Fruit fly (Drosophila melanogaster): ENCODE data around the gene NfI.

DNA sequence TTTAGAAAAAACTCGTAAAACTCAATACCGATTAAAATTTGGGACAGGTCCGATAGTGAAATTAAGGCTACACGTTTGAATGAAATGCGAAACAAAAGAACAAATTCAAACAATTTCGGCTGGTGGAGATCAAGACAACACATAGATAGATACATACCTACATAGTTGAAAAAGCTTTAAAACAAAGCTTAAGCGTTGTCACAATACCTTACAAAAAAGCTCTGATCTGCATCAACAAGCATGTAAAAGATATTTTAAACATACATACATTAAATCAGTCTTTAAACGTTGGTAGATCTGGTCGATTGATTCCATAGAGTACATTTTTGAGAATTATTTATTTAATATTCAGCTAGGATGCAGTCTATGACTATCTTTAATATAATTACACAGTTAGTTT, 48.5 kb downstream of the NfI start, which contains the start of the genes CG31999 and yellow-h:
- TF ChIP-seq CG8478 (optimal IDR thresholded peaks at IDR 0.05) (no peak), Dll (optimal IDR thresholded peaks at IDR 0.05) (no peak), EcR (GFP tag; optimal IDR thresholded peaks at IDR 0.05) (no peak), pan (optimal IDR thresholded peaks at IDR 0.05) (no peak), psq (optimal IDR thresholded peaks at IDR 0.05) (no peak), usp (GFP tag; optimal IDR thresholded peaks at IDR 0.05) (no peak)
